Fruit fly (Drosophila melanogaster): ENCODE measurements around the gene CG18641.
A peak's percentile ranks its signal among the peaks of the same experiment; 100 is the strongest.

Gene CG18641

DNA sequence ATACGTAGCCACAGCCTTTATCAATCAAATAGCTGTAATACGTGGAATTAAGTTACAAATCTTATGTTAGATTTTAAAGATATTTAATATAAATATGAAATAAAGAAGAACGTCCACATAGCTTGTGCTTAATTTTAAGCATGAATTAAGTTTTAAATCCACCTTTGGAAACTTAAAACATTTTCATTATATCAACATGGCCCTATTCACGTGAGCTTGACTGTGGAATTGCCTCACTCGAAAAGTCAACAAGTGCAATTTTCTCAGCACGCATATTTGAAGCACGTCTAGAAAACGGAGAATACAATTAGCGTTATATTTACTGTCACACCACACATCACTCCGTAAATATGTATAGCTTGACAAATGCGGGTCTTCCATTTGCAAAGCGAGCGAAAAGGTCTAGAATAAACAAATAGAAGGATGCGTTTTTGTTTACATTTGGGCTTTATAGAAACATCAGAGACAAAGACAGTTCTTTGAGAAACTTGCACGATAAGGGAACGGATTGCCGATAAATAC lies 51.4 kb downstream of the CG18641 start (continued):
- TF ChIP-seq ems (GFP tag; optimal IDR thresholded peaks at IDR 0.05), result peak; percentile 68
- peak; percentile 93 for TF ChIP-seq vvl (GFP tag; IDR thresholded peaks at IDR 0.05)
- peak; percentile 45 for TF ChIP-seq CG8089 (GFP tag; optimal IDR thresholded peaks at IDR 0.05)
- TF ChIP-seq Neu2 (GFP tag; optimal IDR thresholded peaks at IDR 0.05; ENCODE audit: borderline replicate concordance), result no peak
- TF ChIP-seq CG31224 (GFP tag; IDR thresholded peaks at IDR 0.05), result peak; percentile 74
- TF ChIP-seq Rx (GFP tag; IDR thresholded peaks at IDR 0.05), result peak; percentile 64; the same call in 1 of the 2 replicates
- peak; percentile 86; the same call in 1 of the 2 replicates for TF ChIP-seq ranshi (GFP tag; IDR thresholded peaks at IDR 0.05)
- peak; percentile 57 for TF ChIP-seq repo (GFP tag; optimal IDR thresholded peaks at IDR 0.05)
- no peak for TF ChIP-seq fu2 (GFP tag; optimal IDR thresholded peaks at IDR 0.05)
- TF ChIP-seq grau (tag; optimal IDR thresholded peaks at IDR 0.05), result peak; percentile 94
- no peak for TF ChIP-seq cad (GFP tag; optimal IDR thresholded peaks at IDR 0.05)
- TF ChIP-seq CG3726 (GFP tag; IDR thresholded peaks at IDR 0.05), result peak; percentile 83; the same call in 2 of the 3 replicates
- peak; percentile 88 for TF ChIP-seq CG2875 (GFP tag; optimal IDR thresholded peaks at IDR 0.05)
- TF ChIP-seq zfh1 (GFP tag; IDR thresholded peaks at IDR 0.05), result peak; percentile 79
- peak; percentile 69 for TF ChIP-seq maf-S (GFP tag; optimal IDR thresholded peaks at IDR 0.05)
- TF ChIP-seq CHES-1-like (GFP tag; optimal IDR thresholded peaks at IDR 0.05), result peak; percentile 45
- peak; percentile 40 for TF ChIP-seq slp2 (GFP tag; optimal IDR thresholded peaks at IDR 0.05)
- TF ChIP-seq CG12236 (GFP tag; optimal IDR thresholded peaks at IDR 0.05), result no peak
- TF ChIP-seq Blimp-1 (GFP tag; optimal IDR thresholded peaks at IDR 0.05), result peak; percentile 91
- TF ChIP-seq D19B (GFP tag; optimal IDR thresholded peaks at IDR 0.05), result peak; percentile 73
- peak; percentile 95 for TF ChIP-seq CG11695 (GFP tag; IDR thresholded peaks at IDR 0.05)
- peak; percentile 44 for TF ChIP-seq grn (GFP tag; optimal IDR thresholded peaks at IDR 0.05)
- TF ChIP-seq CG10274 (GFP tag; optimal IDR thresholded peaks at IDR 0.05), result peak; percentile 62
- peak; percentile 84 for TF ChIP-seq CG14050 (GFP tag; IDR thresholded peaks at IDR 0.05)
- peak; percentile 84 for TF ChIP-seq kay (GFP tag; optimal IDR thresholded peaks at IDR 0.05)
- TF ChIP-seq Bgb (GFP tag; IDR thresholded peaks at IDR 0.05; ENCODE audit: partially characterized antibody), result no peak
- TF ChIP-seq z (GFP tag; IDR thresholded peaks at IDR 0.05), result 0 out of 3 replicates have a peak, but pooled peaks have one; percentile 46
- peak; percentile 94 for TF ChIP-seq gsb-n (tag; optimal IDR thresholded peaks at IDR 0.05)
- peak; percentile 92 for TF ChIP-seq CG13296 (GFP tag; optimal IDR thresholded peaks at IDR 0.05)
- TF ChIP-seq CG14667 (GFP tag; IDR thresholded peaks at IDR 0.05), result no peak; the same call in 1 of the 2 replicates
- TF ChIP-seq CG11723 (GFP tag; optimal IDR thresholded peaks at IDR 0.05), result peak; percentile 81
- TF ChIP-seq Xrp1 (GFP tag; IDR thresholded peaks at IDR 0.05), result peak; percentile 95
- TF ChIP-seq CG2202 (tag; optimal IDR thresholded peaks at IDR 0.05), result peak; percentile 60
- peak; percentile 57 for TF ChIP-seq CG17802 (tag; optimal IDR thresholded peaks at IDR 0.05)
- TF ChIP-seq CG32772 (GFP tag; IDR thresholded peaks at IDR 0.05), result peak; percentile 83; the same call in 1 of the 2 replicates
- peak; percentile 84 for TF ChIP-seq sd (tag; optimal IDR thresholded peaks at IDR 0.05)
- TF ChIP-seq ab (GFP tag; optimal IDR thresholded peaks at IDR 0.05), result no peak
- TF ChIP-seq ro (GFP tag; IDR thresholded peaks at IDR 0.05), result peak; percentile 52; the same call in 1 of the 2 replicates
- peak; percentile 32 for TF ChIP-seq CTCF (GFP tag; optimal IDR thresholded peaks at IDR 0.05)
- TF ChIP-seq CG11504 (tag; optimal IDR thresholded peaks at IDR 0.05), result peak; percentile 94
- peak; percentile 63 for TF ChIP-seq CrebB (tag; optimal IDR thresholded peaks at IDR 0.05)
- TF ChIP-seq CG30403 (GFP tag; optimal IDR thresholded peaks at IDR 0.05), result peak; percentile 82
- TF ChIP-seq lmd (GFP tag; IDR thresholded peaks at IDR 0.05), result peak; percentile 80
- TF ChIP-seq zen2 (GFP tag; IDR thresholded peaks at IDR 0.05; ENCODE audit: partially characterized antibody), result no peak
- TF ChIP-seq CG7987 (GFP tag; optimal IDR thresholded peaks at IDR 0.05), result peak; percentile 70
- no peak for TF ChIP-seq bbx (GFP tag; IDR thresholded peaks at IDR 0.05; ENCODE audit: partially characterized antibody)
- peak; percentile 72 for TF ChIP-seq wor (GFP tag; IDR thresholded peaks at IDR 0.05)
- TF ChIP-seq CG12942 (GFP tag; optimal IDR thresholded peaks at IDR 0.05), result peak; percentile 74
- peak; percentile 73 for TF ChIP-seq croc (GFP tag; conservative IDR thresholded peaks at IDR 0.05)
- peak; percentile 58 for TF ChIP-seq Usf (GFP tag; optimal IDR thresholded peaks at IDR 0.05)
- TF ChIP-seq sna (GFP tag; IDR thresholded peaks at IDR 0.05; ENCODE audit: partially characterized antibody), result no peak

Measured in whole organism, embryonic.